Worm (Caenorhabditis elegans) whole organism, L3 larva: ENCODE data around the gene mcm-6.

Experiments
- ama-1 ChIP-seq: fragments of 150-350 bp; optimal IDR thresholded peaks from 2 replicates; lab custom pipeline; 2018
- elt-3 ChIP-seq, 3 experiments: fragments of 150-350 bp in 1 of 3; sonication (generic microtip) in 2 of 3; optimal IDR thresholded peaks; 2 replicates in 2 of 3; 4 replicates in 1 of 3; lab custom pipeline; 2014 to 2017; ENCODE audit warnings: missing biosample characterization in 3 of 3, missing genetic modification characterization in 3 of 3
- fos-1 ChIP-seq: fragments of 150-350 bp; optimal IDR thresholded peaks from 2 replicates; lab custom pipeline; 2014; ENCODE audit warnings: missing biosample characterization, missing genetic modification characterization
- hmg-11 ChIP-seq: sonication (generic microtip); optimal IDR thresholded peaks from 2 replicates; lab custom pipeline; 2016; ENCODE audit warnings: missing genetic modification characterization, missing compliant biosample characterization
- nhr-43 ChIP-seq: sonication (generic microtip); optimal IDR thresholded peaks from 2 replicates; lab custom pipeline; 2016; ENCODE audit warnings: mild to moderate bottlenecking, missing genetic modification characterization, missing compliant biosample characterization; ENCODE audit not compliant: poor library complexity, severe bottlenecking
- tbx-2 ChIP-seq: sonication (generic microtip); optimal IDR thresholded peaks from 2 replicates; lab custom pipeline; 2016; ENCODE audit warnings: mild to moderate bottlenecking, missing genetic modification characterization, missing compliant biosample characterization
- unc-62 ChIP-seq: fragments of 150-350 bp; sonication (generic microtip); optimal IDR thresholded peaks from 4 replicates; lab custom pipeline; 2014; ENCODE audit warnings: missing biosample characterization, missing genetic modification reagents, missing genetic modification characterization

DNA sequence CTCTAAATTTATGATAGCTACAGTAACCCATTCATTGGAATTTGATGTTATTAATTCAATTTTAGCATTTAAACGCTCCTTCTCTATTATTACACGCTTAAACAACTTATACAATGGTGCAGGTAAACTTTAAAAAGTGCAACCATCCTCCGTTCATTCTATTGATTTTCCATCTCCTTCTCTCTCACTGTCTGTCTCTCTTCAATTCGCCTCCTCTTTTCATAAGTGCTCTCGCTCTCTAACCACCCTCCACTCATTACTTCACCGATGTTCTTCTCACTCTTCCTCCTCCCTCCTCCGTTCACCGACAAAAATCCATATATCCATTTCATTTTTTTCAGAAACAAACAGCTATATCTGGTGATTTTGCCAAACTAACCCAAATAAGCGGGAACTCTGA lies 28.0 kb upstream of the mcm-6 start, which contains the start of gene cbp-1:
- no peak for TF ChIP-seq unc-62
- no peak for TF ChIP-seq tbx-2
- TF ChIP-seq nhr-43 (tag; lab: Kevin White, UChicago) = no peak
- no peak for TF ChIP-seq ama-1 (lab: Kevin White, UChicago)
- TF ChIP-seq fos-1 = no peak
- TF ChIP-seq hmg-11 (tag; lab: Kevin White, UChicago) = peak; percentile 18
- no peak for TF ChIP-seq elt-3 (tag; optimal IDR thresholded peaks at IDR 0.05; lab: Kevin White, UChicago)
